Fruit fly (Drosophila melanogaster) whole organism, larva: ENCODE results near the gene CG34056.

Experiments
- noc ChIP-seq: fragments of 200-800 bp; sonication (Bioruptor generic); optimal IDR thresholded peaks from 3 replicates; lab custom pipeline; 2019; ENCODE audit warnings: missing biosample characterization, mild to moderate bottlenecking, missing genetic modification characterization, moderate library complexity

Gene CG34056

dm6 chr3L:883786-884185, 12.0 kb upstream of the CG34056 start:
- TF ChIP-seq noc (tag; lab: Kevin White, UChicago) = no peak

dm6 chr3L:884239-884638, 11.5 kb upstream of the CG34056 start:
- TF ChIP-seq noc (tag; lab: Kevin White, UChicago) = no peak

DNA sequence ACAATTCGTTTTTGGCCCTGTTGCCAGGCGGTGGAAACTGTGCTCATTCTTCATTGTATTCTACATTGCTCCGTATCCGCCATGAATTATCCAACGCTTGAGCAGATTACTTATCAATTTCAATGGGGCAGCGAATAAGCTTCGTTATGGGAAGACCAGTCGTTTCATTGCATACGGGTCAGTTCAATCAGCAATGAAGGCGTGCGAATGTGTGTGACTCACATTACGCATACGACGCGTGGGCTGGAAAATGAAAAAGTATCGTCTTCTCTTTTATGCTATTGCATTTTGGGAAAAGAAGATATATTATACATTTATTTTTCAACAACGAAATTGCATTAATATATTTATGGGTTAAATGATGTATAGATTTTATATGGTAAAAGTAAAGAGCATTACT, 10.7 kb upstream of the CG34056 start:
- TF ChIP-seq noc (tag; lab: Kevin White, UChicago) = no peak

dm6 chr3L:885624-886257, 10.0 kb upstream of the CG34056 start:
- TF ChIP-seq noc (tag; lab: Kevin White, UChicago) = no peak

DNA sequence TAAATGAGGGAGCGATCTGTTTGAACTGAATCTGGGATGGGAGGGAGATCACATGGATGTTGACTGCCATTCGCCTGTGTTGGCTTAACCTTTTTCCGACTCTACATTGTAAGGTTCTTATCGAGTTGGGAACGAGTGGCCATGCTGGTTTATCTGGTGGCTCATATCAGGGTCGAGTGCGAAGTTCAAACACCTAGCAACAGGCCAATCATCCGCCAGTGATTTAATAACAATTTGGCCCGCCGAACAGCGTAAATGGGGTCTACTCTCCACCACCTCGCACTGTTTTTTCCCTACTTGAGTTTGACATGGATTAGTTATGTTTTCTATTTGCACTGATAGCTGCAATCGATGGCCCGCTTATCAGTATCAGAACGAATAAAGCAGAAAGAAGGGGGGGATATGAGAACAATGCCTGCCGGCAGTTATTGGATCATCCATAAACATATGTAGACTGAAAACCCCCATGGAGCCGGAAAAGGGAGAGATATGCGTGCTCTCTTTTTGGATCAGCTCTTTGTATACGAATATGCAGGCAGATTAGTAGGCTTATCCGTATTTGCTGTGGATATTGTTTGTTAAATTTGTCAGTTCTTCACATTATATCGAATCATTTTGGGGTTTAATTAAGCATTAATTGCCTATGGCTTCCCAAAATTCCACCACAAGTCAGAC, 8.2 kb upstream of the CG34056 start:
- no peak for TF ChIP-seq noc (tag; lab: Kevin White, UChicago)

- no peak for TF ChIP-seq noc (tag; lab: Kevin White, UChicago)
Observed at dm6 chr3L:888372-888771, 7.4 kb upstream of the CG34056 start.

- TF ChIP-seq noc (tag; lab: Kevin White, UChicago) = no peak
Observed at dm6 chr3L:897080-897479, 1.3 kb downstream of the CG34056 start, which contains the start of gene CG34057. TSS of gene CG34057 (plus strand) at chr3L:897380.

DNA sequence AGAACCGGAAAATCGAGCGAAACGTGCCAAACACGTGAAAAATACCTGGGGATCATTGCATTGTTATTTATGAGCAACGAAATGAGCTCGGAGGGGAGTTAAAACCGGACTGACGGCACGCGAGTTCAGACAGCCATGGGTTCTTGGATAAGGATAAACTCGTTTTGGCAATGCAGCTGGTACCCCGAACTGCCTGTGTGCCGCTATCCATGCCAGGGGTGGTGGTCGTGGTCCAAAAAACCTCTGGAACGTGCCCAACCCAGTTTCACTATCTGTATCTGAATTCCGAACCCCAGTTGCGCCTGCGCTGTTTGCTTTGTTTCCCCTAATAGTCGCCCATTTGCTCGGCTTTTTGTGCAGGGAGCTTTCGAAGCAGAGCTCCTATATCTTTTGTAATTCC, 3.6 kb downstream of the CG34056 start:
- no peak for TF ChIP-seq noc (tag; lab: Kevin White, UChicago)

- TF ChIP-seq noc (tag; lab: Kevin White, UChicago) = no peak
Observed at dm6 chr3L:900466-901249, 4.9 kb downstream of the CG34056 start.

DNA sequence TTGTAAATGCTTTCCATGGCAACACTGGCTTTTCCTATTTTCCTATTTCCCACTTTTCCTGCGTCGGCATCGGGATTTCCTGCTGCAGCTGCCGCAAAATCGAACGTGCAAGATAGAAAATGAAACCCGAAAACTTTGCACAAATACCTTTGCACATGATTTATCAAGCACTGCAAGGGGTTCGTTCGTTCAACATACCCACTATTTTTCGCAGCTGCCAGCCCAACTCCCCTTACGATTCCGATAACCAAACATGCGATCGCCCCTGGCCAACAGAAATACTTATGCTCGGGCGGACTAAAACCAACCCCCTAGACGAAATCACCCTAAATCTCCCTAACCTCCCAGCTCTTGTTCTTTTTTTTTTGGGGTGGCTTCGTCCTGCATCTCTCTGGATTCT, 5.7 kb downstream of the CG34056 start:
- no peak for TF ChIP-seq noc (tag; lab: Kevin White, UChicago)

- TF ChIP-seq noc (tag; lab: Kevin White, UChicago) = no peak
Observed at dm6 chr3L:902598-902997, 6.8 kb downstream of the CG34056 start, which contains the start of gene mat. TSS of gene mat (plus strand) at chr3L:902898.

dm6 chr3L:903900-904299, 8.1 kb downstream of the CG34056 start:
- no peak for TF ChIP-seq noc (tag; lab: Kevin White, UChicago)

DNA sequence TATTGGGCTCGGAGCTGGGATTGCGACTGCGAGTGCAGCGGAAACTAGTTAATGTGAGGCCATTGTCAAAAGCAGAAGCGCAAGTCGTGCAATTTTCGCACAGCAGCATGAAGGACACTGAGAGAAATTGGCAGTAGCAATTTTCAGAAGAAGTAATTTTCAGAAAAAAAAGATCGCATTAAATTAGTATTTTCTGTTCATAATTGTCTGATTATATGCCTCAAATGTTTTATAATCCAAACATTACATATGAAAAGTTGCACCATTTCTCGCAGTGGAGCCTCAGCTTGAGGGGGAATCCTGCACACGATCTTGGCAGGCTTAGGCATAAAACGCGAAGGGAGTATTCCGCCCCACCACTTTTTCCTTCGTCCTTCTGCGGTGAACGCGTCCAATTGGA, 8.6 kb downstream of the CG34056 start:
- no peak for TF ChIP-seq noc (tag; lab: Kevin White, UChicago)

DNA sequence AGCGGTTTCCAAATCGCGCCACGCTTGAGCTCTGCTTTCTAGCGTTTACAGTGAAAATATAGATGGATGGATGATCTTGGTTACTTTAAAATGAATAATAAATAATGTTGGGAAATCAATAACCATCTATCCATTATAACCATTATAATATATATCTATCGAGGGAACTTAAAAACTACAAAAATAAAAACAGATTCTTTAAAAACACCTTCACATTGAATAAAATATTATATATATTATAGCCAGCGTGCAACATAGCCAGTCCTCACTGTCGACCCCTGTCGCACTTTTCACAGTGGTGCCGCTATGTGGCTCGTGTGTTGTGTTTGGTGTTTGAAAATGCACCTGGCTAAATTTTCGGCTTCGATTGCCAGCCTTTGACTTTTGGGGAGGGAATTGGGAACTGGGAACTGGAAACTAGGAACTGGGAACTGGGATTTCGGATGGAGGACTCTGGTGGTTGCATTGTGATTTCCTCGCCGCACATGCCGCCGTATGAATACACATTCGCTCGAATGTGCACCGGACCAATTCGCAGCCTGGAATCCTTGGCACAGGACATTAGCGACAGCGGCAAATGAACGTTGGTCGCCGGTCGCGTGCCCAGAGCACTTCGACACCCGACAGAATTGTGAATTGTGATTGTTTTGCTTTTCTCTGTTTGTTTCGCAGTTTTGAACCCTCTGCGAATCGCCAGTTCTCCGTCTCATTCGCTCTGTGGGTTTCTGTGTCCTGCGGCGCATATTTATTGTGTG, 9.4 kb downstream of the CG34056 start:
- TF ChIP-seq noc (tag; lab: Kevin White, UChicago) = no peak

- no peak for TF ChIP-seq noc (tag; lab: Kevin White, UChicago)
Observed at dm6 chr3L:907673-908323, 12.0 kb downstream of the CG34056 start.
